Worm (Caenorhabditis elegans) whole organism, L3 larva: Measurements from ENCODE around the gene srz-102.

Source experiments
- egl-27 ChIP-seq: sonication (generic microtip); optimal IDR thresholded peaks from 4 replicates; lab custom pipeline; 2017; ENCODE audit warnings: missing biosample characterization, missing genetic modification reagents, missing genetic modification characterization
- lin-15B ChIP-seq: fragments of 150-350 bp; optimal IDR thresholded peaks from 2 replicates; lab custom pipeline; 2014; ENCODE audit warnings: missing biosample characterization, missing genetic modification characterization
- mdl-1 ChIP-seq: fragments of 150-350 bp; optimal IDR thresholded peaks from 2 replicates; lab custom pipeline; 2014; ENCODE audit warnings: missing biosample characterization, missing genetic modification characterization
- nhr-11 ChIP-seq: fragments of 150-350 bp; optimal IDR thresholded peaks from 2 replicates; lab custom pipeline; 2014; ENCODE audit warnings: missing biosample characterization, missing genetic modification characterization
- nhr-67 ChIP-seq: fragments of 150-350 bp; optimal IDR thresholded peaks from 2 replicates; lab custom pipeline; 2014; ENCODE audit warnings: missing biosample characterization, missing genetic modification characterization
- nhr-76 ChIP-seq: fragments of 150-350 bp; sonication (generic microtip); optimal IDR thresholded peaks from 5 replicates; lab custom pipeline; 2014; ENCODE audit warnings: missing biosample characterization, missing genetic modification characterization
- snpc-4 ChIP-seq: fragments of 150-350 bp; optimal IDR thresholded peaks from 2 replicates; lab custom pipeline; 2014; ENCODE audit warnings: missing biosample characterization, missing genetic modification characterization

DNA sequence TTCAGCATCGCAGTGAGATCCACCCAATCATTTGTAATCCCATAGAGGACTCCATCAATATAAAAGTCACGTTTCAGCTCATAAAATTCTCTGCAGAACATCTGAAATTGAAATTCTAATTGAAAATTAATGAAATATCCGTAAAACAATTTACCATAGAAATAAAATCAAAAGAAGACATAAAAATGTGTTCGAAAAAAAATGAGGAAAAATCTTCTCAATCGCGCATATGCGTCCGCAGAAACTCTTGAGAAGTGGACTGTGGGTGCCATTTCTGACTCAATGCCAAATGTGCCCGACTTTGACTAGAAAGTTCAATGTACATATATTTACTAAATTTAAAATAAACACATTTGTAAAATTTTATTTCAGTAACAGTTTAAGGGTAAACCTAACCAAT lies 18.9 kb upstream of the srz-102 start, which contains the start of gene F14F8.9:
- TF ChIP-seq egl-27 (tag; lab: Kevin White, UChicago) = no peak
- no peak for TF ChIP-seq nhr-67 (tag; lab: Kevin White, UChicago)
- no peak for TF ChIP-seq snpc-4 (tag; lab: Kevin White, UChicago)
- no peak for TF ChIP-seq lin-15B (tag; lab: Kevin White, UChicago)
- no peak for TF ChIP-seq nhr-76 (tag; lab: Kevin White, UChicago)
- no peak for TF ChIP-seq mdl-1 (tag; lab: Kevin White, UChicago)
- TF ChIP-seq nhr-11 (tag; lab: Kevin White, UChicago) = no peak
